Worm (Caenorhabditis elegans): ENCODE results near the gene nhr-227.

DNA sequence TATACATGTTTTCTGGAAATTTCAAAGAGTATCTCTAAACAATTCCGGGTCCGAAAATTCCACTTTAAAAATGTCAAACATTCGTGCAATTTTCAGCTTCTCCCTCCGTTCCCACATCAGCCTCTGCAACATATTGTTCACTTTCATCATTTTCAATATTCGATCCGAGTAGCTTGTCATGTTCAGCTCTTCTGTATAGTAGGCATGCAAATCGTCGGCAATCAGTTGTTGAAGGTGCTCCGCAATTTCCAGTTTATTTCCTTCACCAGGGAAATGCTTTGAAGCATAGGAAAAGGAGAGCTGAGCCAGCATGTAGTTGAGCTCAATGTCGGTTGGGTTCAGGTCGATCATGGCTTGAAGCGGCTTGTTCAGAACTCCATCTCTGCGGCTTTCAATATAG lies 20.3 kb upstream of the nhr-227 start:
- TF ChIP-seq mdl-1 (tag; optimal IDR thresholded peaks at IDR 0.05), result no peak
- no peak for TF ChIP-seq R02D3.7 (tag; optimal IDR thresholded peaks at IDR 0.05)
- no peak for TF ChIP-seq nhr-25 (tag; optimal IDR thresholded peaks at IDR 0.05)
- no peak for TF ChIP-seq elt-1 (tag; optimal IDR thresholded peaks at IDR 0.05)
- TF ChIP-seq skn-1 (tag; optimal IDR thresholded peaks at IDR 0.05), result no peak
- no peak for TF ChIP-seq eor-1 (tag; optimal IDR thresholded peaks at IDR 0.05)
- TF ChIP-seq ztf-11 (tag; optimal IDR thresholded peaks at IDR 0.05), result no peak

All from whole organism, L3 larva.